Fruit fly (Drosophila melanogaster) whole organism, embryonic: Measurements from ENCODE around the gene CG5181.

Experiments used
- B-H2 ChIP-seq: fragments of 200-800 bp; sonication (Bioruptor generic); optimal IDR thresholded peaks from 2 replicates; lab custom pipeline; 2018; ENCODE audit warnings: missing biosample characterization, mild to moderate bottlenecking, missing genetic modification characterization
- CG10462 ChIP-seq: fragments of 200-800 bp; sonication (Bioruptor generic); optimal IDR thresholded peaks from 2 replicates; lab custom pipeline; 2016; ENCODE audit warnings: missing biosample characterization, missing genetic modification characterization
- CG10654 ChIP-seq: fragments of 200-800 bp; sonication (Bioruptor generic); optimal IDR thresholded peaks from 2 replicates; lab custom pipeline; 2016; ENCODE audit warnings: missing biosample characterization, missing genetic modification characterization
- CG10979 ChIP-seq: fragments of 200-800 bp; sonication (Bioruptor generic); optimal IDR thresholded peaks from 2 replicates; lab custom pipeline; 2018; ENCODE audit warnings: missing biosample characterization, mild to moderate bottlenecking, missing genetic modification characterization, moderate library complexity
- CG11093 ChIP-seq: fragments of 200-800 bp; sonication (Bioruptor generic); IDR thresholded peaks from 3 replicates; pipeline ENCODE4 v1.3.6; 2022; ENCODE audit warnings: missing biosample characterization, missing genetic modification characterization
- CG11695 ChIP-seq: fragments of 200-800 bp; sonication (Bioruptor generic); IDR thresholded peaks from 3 replicates; pipeline ENCODE4 v1.3.6; 2022; ENCODE audit warnings: missing biosample characterization, missing genetic modification characterization
- CG12659 ChIP-seq: fragments of 200-800 bp; sonication (Bioruptor generic); optimal IDR thresholded peaks from 3 replicates; lab custom pipeline; 2017; ENCODE audit warnings: mild to moderate bottlenecking, missing biosample characterization, missing genetic modification reagents, missing genetic modification characterization
- CG15011 ChIP-seq: fragments of 200-800 bp; sonication (Bioruptor generic); optimal IDR thresholded peaks from 3 replicates; lab custom pipeline; 2018; ENCODE audit warnings: missing biosample characterization, mild to moderate bottlenecking, missing genetic modification characterization
- CG15073 ChIP-seq: fragments of 200-800 bp; sonication (Bioruptor generic); optimal IDR thresholded peaks from 2 replicates; lab custom pipeline; 2016; ENCODE audit warnings: missing biosample characterization, missing genetic modification characterization
- CG15269 ChIP-seq: fragments of 200-800 bp; sonication (Bioruptor generic); optimal IDR thresholded peaks from 2 replicates; lab custom pipeline; 2018; ENCODE audit warnings: missing biosample characterization, mild to moderate bottlenecking, missing genetic modification characterization, moderate library complexity
- CG1792 ChIP-seq: fragments of 200-800 bp; sonication (Bioruptor generic); optimal IDR thresholded peaks from 2 replicates; lab custom pipeline; 2016; ENCODE audit warnings: missing biosample characterization, missing genetic modification characterization
- CG30431 ChIP-seq: fragments of 200-800 bp; sonication (Bioruptor generic); optimal IDR thresholded peaks from 2 replicates; lab custom pipeline; 2017; ENCODE audit warnings: missing biosample characterization, missing genetic modification characterization
- CG3065 ChIP-seq: fragments of 200-800 bp; sonication (Bioruptor generic); optimal IDR thresholded peaks from 2 replicates; lab custom pipeline; 2016; ENCODE audit warnings: missing biosample characterization, missing genetic modification characterization
- CG32532 ChIP-seq: fragments of 200-800 bp; sonication (Bioruptor generic); IDR thresholded peaks from 2 replicates; pipeline ENCODE4 v1.3.6; 2022; ENCODE audit warnings: missing biosample characterization, missing genetic modification characterization
- CG34224 ChIP-seq: fragments of 200-800 bp; sonication (Bioruptor generic); IDR thresholded peaks from 3 replicates; pipeline ENCODE4 v1.3.6; 2022; ENCODE audit warnings: missing biosample characterization, missing genetic modification characterization; ENCODE audit not compliant: partially characterized antibody
- CG4360 ChIP-seq: fragments of 200-800 bp; sonication (Bioruptor generic); IDR thresholded peaks from 2 replicates; pipeline ENCODE4 v1.3.6; 2022; ENCODE audit warnings: missing biosample characterization, missing genetic modification characterization
- CG7271 ChIP-seq: fragments of 200-800 bp; sonication (Bioruptor generic); optimal IDR thresholded peaks from 2 replicates; lab custom pipeline; 2018; ENCODE audit warnings: missing biosample characterization, mild to moderate bottlenecking, missing genetic modification characterization, moderate library complexity
- CG8359 ChIP-seq: fragments of 200-800 bp; sonication (Bioruptor generic); optimal IDR thresholded peaks from 2 replicates; lab custom pipeline; 2017; ENCODE audit warnings: missing biosample characterization, mild to moderate bottlenecking, missing genetic modification characterization, borderline replicate concordance
- CTCF ChIP-seq: fragments of 200-800 bp; sonication (Bioruptor generic); optimal IDR thresholded peaks from 2 replicates; lab custom pipeline; 2017; ENCODE audit warnings: missing biosample characterization, mild to moderate bottlenecking, missing genetic modification characterization, moderate library complexity
- Chrac-16 ChIP-seq: fragments of 200-800 bp; sonication (Bioruptor generic); optimal IDR thresholded peaks from 3 replicates; lab custom pipeline; 2016; ENCODE audit warnings: missing biosample characterization, missing genetic modification characterization
- Dbx ChIP-seq: fragments of 200-800 bp; sonication (Bioruptor generic); IDR thresholded peaks from 3 replicates; pipeline ENCODE4 v1.3.6; 2022; ENCODE audit warnings: missing biosample characterization, missing genetic modification characterization
- Eip74EF ChIP-seq, 2 experiments: fragments of 200-800 bp in 1 of 2; fragments of >200 bp in 1 of 2; sonication (Bioruptor generic) in 1 of 2; optimal IDR thresholded peaks; 2 replicates each; lab custom pipeline; 2017 to 2019; ENCODE audit warnings: missing biosample characterization in 2 of 2, missing genetic modification characterization in 2 of 2, mild to moderate bottlenecking in 1 of 2, moderate library complexity in 1 of 2
- Hr3 ChIP-seq: fragments of 200-800 bp; sonication (Bioruptor generic); optimal IDR thresholded peaks from 3 replicates; lab custom pipeline; 2016; ENCODE audit warnings: missing biosample characterization, missing genetic modification characterization
- Mes4 ChIP-seq: fragments of 200-800 bp; sonication (Bioruptor generic); optimal IDR thresholded peaks from 2 replicates; lab custom pipeline; 2016; ENCODE audit warnings: missing biosample characterization, missing genetic modification characterization
- Nf-YC ChIP-seq: fragments of 200-800 bp; optimal IDR thresholded peaks from 3 replicates; lab custom pipeline; 2019; ENCODE audit warnings: missing biosample characterization, mild to moderate bottlenecking, missing genetic modification characterization, moderate library complexity
- Ptx1 ChIP-seq: fragments of 200-800 bp; sonication (Bioruptor generic); IDR thresholded peaks from 2 replicates; pipeline ENCODE4 v1.3.6; 2022; ENCODE audit warnings: missing biosample characterization, missing genetic modification characterization
- Ssrp ChIP-seq: fragments of 200-800 bp; sonication (Bioruptor generic); optimal IDR thresholded peaks from 2 replicates; lab custom pipeline; 2018; ENCODE audit warnings: missing biosample characterization, mild to moderate bottlenecking, missing genetic modification characterization, moderate library complexity
- ac ChIP-seq: fragments of 200-800 bp; sonication (Bioruptor generic); optimal IDR thresholded peaks from 3 replicates; lab custom pipeline; 2017; ENCODE audit warnings: missing biosample characterization, mild to moderate bottlenecking, missing genetic modification characterization
- caup ChIP-seq: fragments of 200-800 bp; sonication (Bioruptor generic); optimal IDR thresholded peaks from 3 replicates; lab custom pipeline; 2017; ENCODE audit warnings: missing biosample characterization, mild to moderate bottlenecking, missing genetic modification characterization, moderate library complexity; ENCODE audit not compliant: severe bottlenecking
- corto ChIP-seq: fragments of 200-800 bp; sonication (Bioruptor generic); optimal IDR thresholded peaks from 2 replicates; lab custom pipeline; 2016; ENCODE audit warnings: missing biosample characterization, mild to moderate bottlenecking, missing genetic modification characterization, moderate library complexity
- dpn ChIP-seq, 2 experiments: fragments of 200-800 bp; sonication (Bioruptor generic); optimal IDR thresholded peaks; 3 replicates each; lab custom pipeline; 2016; ENCODE audit warnings: missing biosample characterization in 2 of 2, missing genetic modification characterization in 2 of 2
- ems ChIP-seq: fragments of 200-800 bp; sonication (Bioruptor generic); optimal IDR thresholded peaks from 3 replicates; lab custom pipeline; 2016; ENCODE audit warnings: missing biosample characterization, missing genetic modification characterization
- eyg ChIP-seq: fragments of 200-800 bp; sonication (Bioruptor generic); optimal IDR thresholded peaks from 3 replicates; lab custom pipeline; 2016; ENCODE audit warnings: missing biosample characterization, missing genetic modification characterization
- gfzf ChIP-seq: fragments of 200-800 bp; sonication (Bioruptor generic); optimal IDR thresholded peaks from 2 replicates; lab custom pipeline; 2016; ENCODE audit warnings: missing biosample characterization, mild to moderate bottlenecking, missing genetic modification characterization, moderate library complexity
- ham ChIP-seq: fragments of 200-800 bp; sonication (Bioruptor generic); IDR thresholded peaks from 2 replicates; pipeline ENCODE4 v1.3.6; 2022; ENCODE audit warnings: missing biosample characterization, missing genetic modification characterization
- hth ChIP-seq: fragments of >200 bp; optimal IDR thresholded peaks from 2 replicates; lab custom pipeline; 2017; ENCODE audit warnings: inconsistent platforms
- ind ChIP-seq: fragments of 200-800 bp; sonication (Bioruptor generic); optimal IDR thresholded peaks from 3 replicates; lab custom pipeline; 2016; ENCODE audit warnings: missing biosample characterization, missing genetic modification characterization
- knrl ChIP-seq: fragments of 200-800 bp; sonication (Bioruptor generic); IDR thresholded peaks from 3 replicates; pipeline ENCODE4 v1.3.6; 2022; ENCODE audit warnings: missing biosample characterization, missing genetic modification characterization; ENCODE audit not compliant: partially characterized antibody
- lilli ChIP-seq: fragments of 200-800 bp; sonication (Bioruptor generic); optimal IDR thresholded peaks from 3 replicates; lab custom pipeline; 2016; ENCODE audit warnings: missing biosample characterization, missing genetic modification characterization
- maf-S ChIP-seq: fragments of 200-800 bp; sonication (Bioruptor generic); optimal IDR thresholded peaks from 2 replicates; lab custom pipeline; 2016; ENCODE audit warnings: missing biosample characterization, missing genetic modification characterization
- mirr ChIP-seq: fragments of 200-800 bp; sonication (Bioruptor generic); optimal IDR thresholded peaks from 3 replicates; lab custom pipeline; 2018; ENCODE audit warnings: missing biosample characterization, mild to moderate bottlenecking, missing genetic modification characterization
- nerfin-2 ChIP-seq: fragments of 200-800 bp; sonication (Bioruptor generic); IDR thresholded peaks from 2 replicates; pipeline ENCODE4 v1.3.6; 2022; ENCODE audit warnings: missing biosample characterization, missing genetic modification characterization; ENCODE audit not compliant: partially characterized antibody
- otp ChIP-seq: fragments of 200-800 bp; sonication (Bioruptor generic); IDR thresholded peaks from 3 replicates; pipeline ENCODE4, ENCODE4 v1.3.6; 2022; ENCODE audit warnings: missing biosample characterization, missing genetic modification characterization
- pfk ChIP-seq: fragments of 200-800 bp; sonication (Bioruptor generic); optimal IDR thresholded peaks from 2 replicates; lab custom pipeline; 2018; ENCODE audit warnings: missing biosample characterization, mild to moderate bottlenecking, missing genetic modification characterization, moderate library complexity
- row ChIP-seq: fragments of 200-800 bp; sonication (Bioruptor generic); IDR thresholded peaks from 3 replicates; pipeline ENCODE4 v1.3.6; 2022; ENCODE audit warnings: missing biosample characterization, missing genetic modification characterization
- salm ChIP-seq: fragments of 200-800 bp; sonication (Bioruptor generic); optimal IDR thresholded peaks from 2 replicates; lab custom pipeline; 2018; ENCODE audit warnings: missing biosample characterization, mild to moderate bottlenecking, missing genetic modification characterization
- sr ChIP-seq: fragments of 200-800 bp; sonication (Bioruptor generic); IDR thresholded peaks from 3 replicates; pipeline ENCODE4 v1.3.6; 2022; ENCODE audit warnings: missing biosample characterization, missing genetic modification characterization
- trh ChIP-seq: fragments of 200-800 bp; sonication (Bioruptor generic); optimal IDR thresholded peaks from 2 replicates; lab custom pipeline; 2016; ENCODE audit warnings: missing biosample characterization, missing genetic modification characterization
- ttk ChIP-seq: fragments of 200-800 bp; sonication (Bioruptor generic); IDR thresholded peaks from 2 replicates; pipeline ENCODE4 v2.1.2; 2022; ENCODE audit warnings: missing biosample characterization, missing genetic modification characterization
- usp ChIP-seq: fragments of >200 bp; optimal IDR thresholded peaks from 2 replicates; lab custom pipeline; 2017; ENCODE audit warnings: missing biosample characterization, missing genetic modification characterization
- zfh2 ChIP-seq: fragments of 200-800 bp; sonication (Bioruptor generic); optimal IDR thresholded peaks from 2 replicates; lab custom pipeline; 2016; ENCODE audit warnings: missing biosample characterization, missing genetic modification characterization

CG5181 gene

DNA sequence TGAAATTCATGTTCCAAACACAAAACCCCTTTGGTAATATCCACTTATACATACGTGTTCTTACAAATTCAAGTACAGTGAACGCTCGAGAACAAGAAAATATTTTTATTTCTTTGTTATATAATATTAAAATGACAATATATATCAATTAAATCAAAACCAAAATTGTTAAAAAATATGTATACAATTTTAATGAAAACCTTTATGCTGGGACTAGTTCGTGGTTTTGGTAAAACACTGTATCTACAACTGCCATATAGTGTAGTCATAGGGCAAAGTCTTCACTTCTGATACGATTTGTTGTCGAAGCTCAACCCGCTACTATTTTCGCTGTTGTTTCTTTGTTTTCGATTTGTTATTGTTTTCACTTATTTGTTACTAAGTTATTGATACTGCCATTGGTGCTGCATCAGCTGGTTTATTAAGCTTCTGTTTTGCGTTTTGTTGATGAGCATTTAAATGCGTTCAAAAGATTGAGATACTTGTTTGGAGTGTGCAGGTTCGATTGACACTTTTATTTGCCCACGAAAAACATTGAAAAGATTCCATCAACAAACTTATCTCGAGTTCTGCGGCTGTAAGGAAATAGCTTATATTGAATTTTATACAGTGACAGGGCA is 25.2 kb upstream of the CG5181 start (continued):
- TF ChIP-seq ind (GFP tag; lab: Kevin White, UChicago): peak; percentile 6
- no peak for TF ChIP-seq CTCF (GFP tag; lab: Kevin White, UChicago)
- peak in 1 of 2 experiments; percentile 48 for TF ChIP-seq dpn (GFP tag; optimal IDR thresholded peaks at IDR 0.05; lab: Kevin White, UChicago)
- TF ChIP-seq ham: no peak
- TF ChIP-seq pfk (GFP tag; lab: Kevin White, UChicago): no peak
- TF ChIP-seq CG4360 (GFP tag; lab: Robert Waterston, UW): no peak
- TF ChIP-seq CG7271 (tag; lab: Kevin White, UChicago): no peak
- TF ChIP-seq caup (GFP tag; lab: Kevin White, UChicago): peak; percentile 14
- no peak for TF ChIP-seq ac (GFP tag; lab: Kevin White, UChicago)
- no peak for TF ChIP-seq gfzf (GFP tag; lab: Kevin White, UChicago)
- peak; percentile 64 for TF ChIP-seq CG15269 (tag; lab: Kevin White, UChicago)
- TF ChIP-seq CG10462 (GFP tag; lab: Kevin White, UChicago): no peak
- peak; percentile 18 for TF ChIP-seq B-H2 (GFP tag; lab: Kevin White, UChicago)
- no peak for TF ChIP-seq Ssrp (tag; lab: Kevin White, UChicago)
- TF ChIP-seq CG15073: no peak
- no peak for TF ChIP-seq sr (GFP tag; lab: Robert Waterston, UW)
- TF ChIP-seq Chrac-16: no peak
- TF ChIP-seq salm (tag; lab: Kevin White, UChicago): no peak
- no peak for TF ChIP-seq CG11093 (GFP tag; lab: Robert Waterston, UW)
- no peak for TF ChIP-seq CG3065 (GFP tag; lab: Kevin White, UChicago)
- TF ChIP-seq Dbx (GFP tag; lab: Robert Waterston, UW): peak; percentile 52; the same call in 2 of the 3 replicates
- TF ChIP-seq CG32532 (GFP tag; lab: Robert Waterston, UW): peak; percentile 77
- peak; percentile 46; the same call in 1 of the 2 replicates for TF ChIP-seq Ptx1
- TF ChIP-seq CG15011 (GFP tag; lab: Kevin White, UChicago): no peak
- no peak for TF ChIP-seq eyg (GFP tag; lab: Kevin White, UChicago)
- TF ChIP-seq ems (GFP tag; lab: Kevin White, UChicago): no peak
- TF ChIP-seq CG12659 (GFP tag; lab: Kevin White, UChicago): peak; percentile 0
- no peak for TF ChIP-seq CG8359 (GFP tag; lab: Kevin White, UChicago)
- TF ChIP-seq CG11695 (GFP tag; lab: Robert Waterston, UW): peak; percentile 77
- TF ChIP-seq Eip74EF (GFP tag; optimal IDR thresholded peaks at IDR 0.05; lab: Kevin White, UChicago): no peak
- TF ChIP-seq row: peak; percentile 82
- no peak for TF ChIP-seq mirr (GFP tag; lab: Kevin White, UChicago)
- no peak for TF ChIP-seq otp
- no peak for TF ChIP-seq Hr3 (GFP tag; lab: Kevin White, UChicago)
- no peak for TF ChIP-seq zfh2
- no peak for TF ChIP-seq CG10654 (GFP tag; lab: Kevin White, UChicago)
- TF ChIP-seq CG10979: no peak
- no peak for TF ChIP-seq usp (GFP tag; lab: Kevin White, UChicago)
- no peak for TF ChIP-seq CG30431 (GFP tag; lab: Kevin White, UChicago)
- no peak for TF ChIP-seq lilli
- no peak for TF ChIP-seq Nf-YC
- TF ChIP-seq CG34224: no peak
- no peak for TF ChIP-seq CG1792 (GFP tag; lab: Kevin White, UChicago)
- TF ChIP-seq hth (lab: Kevin White, UChicago): no peak
- TF ChIP-seq corto (GFP tag; lab: Kevin White, UChicago): no peak
- no peak for TF ChIP-seq knrl
- TF ChIP-seq nerfin-2 (GFP tag; lab: Robert Waterston, UW): no peak
- peak; percentile 48; the same call in 1 of the 2 replicates for TF ChIP-seq ttk (GFP tag; lab: Robert Waterston, UW)
- no peak for TF ChIP-seq maf-S (GFP tag; lab: Kevin White, UChicago)
- TF ChIP-seq Mes4 (GFP tag; lab: Kevin White, UChicago): no peak
- TF ChIP-seq trh (GFP tag; lab: Kevin White, UChicago): no peak
